Worm (Caenorhabditis elegans) whole organism, L4/young adult: ENCODE results near the gene fmi-1.

Experiments
- dao-5 ChIP-seq: sonication (generic microtip); optimal IDR thresholded peaks from 2 replicates; lab custom pipeline; 2016; ENCODE audit warnings: missing genotype, missing genetic modification characterization, moderate library complexity, missing compliant biosample characterization
- him-1 ChIP-seq: sonication (generic microtip); optimal IDR thresholded peaks from 2 replicates; lab custom pipeline; 2016; ENCODE audit warnings: missing genotype, missing genetic modification reagents, missing genetic modification characterization, missing compliant biosample characterization

ce11 chrV:13071052-13071451, 52.2 kb downstream of the fmi-1 start, which contains the start of gene C34B4.3:
- TF ChIP-seq dao-5 (tag; lab: Kevin White, UChicago) (no peak), him-1 (tag; lab: Kevin White, UChicago) (no peak)
